Worm (Caenorhabditis elegans): Measurements from ENCODE around the gene M117.6.

Gene M117.6

ce11 chrIV:11820067-11820913, 7.6 kb downstream of the M117.6 start (continued):
- peak; percentile 20 for TF ChIP-seq dve-1 (tag; optimal IDR thresholded peaks at IDR 0.05; ENCODE audit: insufficient read depth)
- peak; percentile 61 for TF ChIP-seq snpc-1.2 (GFP tag; IDR thresholded peaks at IDR 0.05)
- TF ChIP-seq ceh-82 (tag; optimal IDR thresholded peaks at IDR 0.05) = no peak
- no peak for TF ChIP-seq hmg-1.1 (GFP tag; IDR thresholded peaks at IDR 0.05)
- no peak for TF ChIP-seq nhr-28 (tag; optimal IDR thresholded peaks at IDR 0.05)
- TF ChIP-seq lir-3 (tag; optimal IDR thresholded peaks at IDR 0.05) = no peak
- no peak for TF ChIP-seq dmd-8 (GFP tag; IDR thresholded peaks at IDR 0.05)
- 0 out of 2 replicates have a peak, but pooled peaks have one; percentile 33 for TF ChIP-seq ctbp-1 (GFP tag; IDR thresholded peaks at IDR 0.05)
- no peak for TF ChIP-seq sdz-12 (GFP tag; optimal IDR thresholded peaks at IDR 0.05)
- peak; percentile 47 for TF ChIP-seq lin-38 (GFP tag; IDR thresholded peaks at IDR 0.05)
- no peak for TF ChIP-seq F26F4.8 (GFP tag; conservative IDR thresholded peaks at IDR 0.05)
- TF ChIP-seq saeg-2 (GFP tag; IDR thresholded peaks at IDR 0.05) = 0 out of 2 replicates have a peak, but pooled peaks have one; percentile 18
- TF ChIP-seq ZK546.5 (tag; optimal IDR thresholded peaks at IDR 0.05) = no peak
- no peak for TF ChIP-seq hlh-30 (tag; optimal IDR thresholded peaks at IDR 0.05; ENCODE audit: insufficient read depth)
- no peak for TF ChIP-seq daf-12 (tag; optimal IDR thresholded peaks at IDR 0.05)
- no peak for TF ChIP-seq nhr-10 (tag; optimal IDR thresholded peaks at IDR 0.05)
- TF ChIP-seq zip-2 (tag; optimal IDR thresholded peaks at IDR 0.05) = no peak
- TF ChIP-seq spr-1 (tag; optimal IDR thresholded peaks at IDR 0.05) = no peak
- peak in 1 of 2 experiments; percentile 2 for TF ChIP-seq lsy-2 (tag; optimal IDR thresholded peaks at IDR 0.05)
- TF ChIP-seq mxl-3 (GFP tag; optimal IDR thresholded peaks at IDR 0.05) = no peak
- no peak for TF ChIP-seq lin-39 (tag; optimal IDR thresholded peaks at IDR 0.05)
- no peak for TF ChIP-seq nhr-237 (tag; optimal IDR thresholded peaks at IDR 0.05)
- TF ChIP-seq unc-62 (GFP tag; optimal IDR thresholded peaks at IDR 0.05 in 1 of 2) = no peak
- no peak for TF ChIP-seq unc-62 (tag; optimal IDR thresholded peaks at IDR 0.05)
- peak; percentile 11 for TF ChIP-seq hlh-11 (tag; optimal IDR thresholded peaks at IDR 0.05)
- TF ChIP-seq fos-1 (tag; optimal IDR thresholded peaks at IDR 0.05) = no peak
- TF ChIP-seq madf-5 (GFP tag; IDR thresholded peaks at IDR 0.05) = 0 out of 4 replicates have a peak, but pooled peaks have one; percentile 4 to 13
- TF ChIP-seq nhr-41 (GFP tag; IDR thresholded peaks at IDR 0.05) = no peak
- no peak for TF ChIP-seq nhr-77 (tag; optimal IDR thresholded peaks at IDR 0.05)
- no peak for TF ChIP-seq fkh-10 (GFP tag; optimal IDR thresholded peaks at IDR 0.05)
- TF ChIP-seq nhr-25 (tag; optimal IDR thresholded peaks at IDR 0.05; ENCODE audit: borderline replicate concordance, insufficient read depth) = no peak
- no peak for TF ChIP-seq D1046.2 (GFP tag; IDR thresholded peaks at IDR 0.05)
- TF ChIP-seq daf-8 (GFP tag; IDR thresholded peaks at IDR 0.05) = no peak
- no peak for TF ChIP-seq F37D6.2 (tag; optimal IDR thresholded peaks at IDR 0.05)
- TF ChIP-seq jun-1 (tag; optimal IDR thresholded peaks at IDR 0.05) = no peak
- TF ChIP-seq egl-27 (tag; optimal IDR thresholded peaks at IDR 0.05) = no peak
- TF ChIP-seq ceh-44 (GFP tag; IDR thresholded peaks at IDR 0.05) = no peak
- TF ChIP-seq set-16 (GFP tag; IDR thresholded peaks at IDR 0.05) = no peak
- TF ChIP-seq nhr-6 (tag; optimal IDR thresholded peaks at IDR 0.05) = no peak
- no peak for TF ChIP-seq mdl-1 (tag; optimal IDR thresholded peaks at IDR 0.05)
- 0 out of 2 replicates have a peak, but pooled peaks have one; percentile 44 for TF ChIP-seq Y105C5A.15 (GFP tag; IDR thresholded peaks at IDR 0.05)
- TF ChIP-seq unc-39 (tag; optimal IDR thresholded peaks at IDR 0.05) = no peak
- no peak for TF ChIP-seq gei-8 (GFP tag; optimal IDR thresholded peaks at IDR 0.05)
- TF ChIP-seq unc-130 (GFP tag; optimal IDR thresholded peaks at IDR 0.05) = peak; percentile 3
- TF ChIP-seq hif-1 (tag; optimal IDR thresholded peaks at IDR 0.05) = no peak
- TF ChIP-seq ztf-11 (tag; optimal IDR thresholded peaks at IDR 0.05) = no peak
- TF ChIP-seq skn-1 (tag; optimal IDR thresholded peaks at IDR 0.05) = no peak
- TF ChIP-seq snpc-4 (tag; optimal IDR thresholded peaks at IDR 0.05) = no peak
- peak; percentile 17 for TF ChIP-seq Y5F2A.4 (GFP tag; optimal IDR thresholded peaks at IDR 0.05)
- no peak for TF ChIP-seq nhr-111 (GFP tag; optimal IDR thresholded peaks at IDR 0.05)
